Worm (Caenorhabditis elegans) whole organism, L2 larva: ENCODE data around the gene srh-82.

Experiments used
- C34F6.9 ChIP-seq: fragments of 150-350 bp; optimal IDR thresholded peaks from 2 replicates; lab custom pipeline; 2014; ENCODE audit warnings: missing biosample characterization, missing genetic modification characterization
- F13H6.1 ChIP-seq: sonication (generic microtip); optimal IDR thresholded peaks from 2 replicates; lab custom pipeline; 2016; ENCODE audit warnings: missing genetic modification characterization, missing compliant biosample characterization
- R02D3.7 ChIP-seq: fragments of 150-350 bp; optimal IDR thresholded peaks from 2 replicates; lab custom pipeline; 2014; ENCODE audit warnings: missing biosample characterization, missing genetic modification characterization
- Y55F3AM.14 ChIP-seq: fragments of 200-800 bp; sonication (Bioruptor generic); optimal IDR thresholded peaks from 2 replicates; lab custom pipeline; 2018; ENCODE audit warnings: mild to moderate bottlenecking, missing genetic modification characterization, missing compliant biosample characterization
- ZK546.5 ChIP-seq: sonication (generic microtip); optimal IDR thresholded peaks from 2 replicates; lab custom pipeline; 2017; ENCODE audit warnings: missing biosample characterization, missing genetic modification characterization
- alr-1 ChIP-seq: fragments of 150-350 bp; optimal IDR thresholded peaks from 2 replicates; lab custom pipeline; 2014; ENCODE audit warnings: missing biosample characterization, missing genetic modification characterization
- aly-2 ChIP-seq: fragments of 150-350 bp; optimal IDR thresholded peaks from 2 replicates; lab custom pipeline; 2014; ENCODE audit warnings: missing biosample characterization, missing genetic modification characterization
- ama-1 ChIP-seq: fragments of 150-350 bp; optimal IDR thresholded peaks from 2 replicates; lab custom pipeline; 2018; ENCODE audit warnings: inconsistent platforms
- blmp-1 ChIP-seq: sonication (generic microtip); optimal IDR thresholded peaks from 2 replicates; lab custom pipeline; 2017; ENCODE audit warnings: missing genetic modification characterization, mild to moderate bottlenecking, missing compliant biosample characterization, antibody characterized with exemption, moderate library complexity; ENCODE audit not compliant: insufficient read depth
- ceh-16 ChIP-seq: fragments of 150-350 bp; optimal IDR thresholded peaks from 2 replicates; lab custom pipeline; 2014; ENCODE audit warnings: missing biosample characterization, missing genetic modification characterization
- ceh-82 ChIP-seq: fragments of 150-350 bp; optimal IDR thresholded peaks from 2 replicates; lab custom pipeline; 2014; ENCODE audit warnings: missing biosample characterization, missing genetic modification characterization
- crh-2 ChIP-seq: sonication (generic microtip); optimal IDR thresholded peaks from 2 replicates; lab custom pipeline; 2017; ENCODE audit warnings: missing biosample characterization, missing genetic modification characterization
- dmd-4 ChIP-seq: sonication (generic microtip); optimal IDR thresholded peaks from 2 replicates; lab custom pipeline; 2017; ENCODE audit warnings: missing biosample characterization, missing genetic modification characterization
- egl-27 ChIP-seq: sonication (generic microtip); optimal IDR thresholded peaks from 3 replicates; lab custom pipeline; 2017; ENCODE audit warnings: missing biosample characterization, missing genetic modification reagents, missing genetic modification characterization
- elt-1 ChIP-seq: fragments of 150-350 bp; optimal IDR thresholded peaks from 2 replicates; lab custom pipeline; 2014; ENCODE audit warnings: missing biosample characterization, missing genetic modification characterization
- elt-3 ChIP-seq: sonication (generic microtip); optimal IDR thresholded peaks from 2 replicates; lab custom pipeline; 2017; ENCODE audit warnings: missing biosample characterization, missing genetic modification characterization
- fos-1 ChIP-seq: fragments of 150-350 bp; optimal IDR thresholded peaks from 2 replicates; lab custom pipeline; 2014; ENCODE audit warnings: missing biosample characterization, missing genetic modification characterization
- gmeb-1 ChIP-seq: fragments of 150-350 bp; optimal IDR thresholded peaks from 2 replicates; lab custom pipeline; 2014; ENCODE audit warnings: missing biosample characterization, missing genetic modification characterization
- lin-11 ChIP-seq: fragments of 150-350 bp; sonication (generic microtip); optimal IDR thresholded peaks from 2 replicates; lab custom pipeline; 2014; ENCODE audit warnings: missing biosample characterization, missing genetic modification characterization, inconsistent platforms, mixed read lengths
- lin-13 ChIP-seq: fragments of 150-350 bp; optimal IDR thresholded peaks from 2 replicates; lab custom pipeline; 2014; ENCODE audit warnings: missing biosample characterization, missing genetic modification reagents, missing genetic modification characterization
- lin-39 ChIP-seq: fragments of 150-350 bp; optimal IDR thresholded peaks from 2 replicates; lab custom pipeline; 2014; ENCODE audit warnings: missing biosample characterization, missing genetic modification reagents, missing genetic modification characterization
- lsy-2 ChIP-seq, 2 experiments: fragments of 150-350 bp in 1 of 2; sonication (generic microtip) in 1 of 2; optimal IDR thresholded peaks; 2 replicates each; lab custom pipeline; 2014 to 2017; ENCODE audit warnings: missing biosample characterization in 2 of 2, missing genetic modification characterization in 2 of 2
- mab-5 ChIP-seq: fragments of 150-350 bp; optimal IDR thresholded peaks from 2 replicates; lab custom pipeline; 2014; ENCODE audit warnings: missing biosample characterization, missing genetic modification characterization
- mbf-1 ChIP-seq: sonication (generic microtip); optimal IDR thresholded peaks from 2 replicates; lab custom pipeline; 2017; ENCODE audit warnings: missing biosample characterization, missing genetic modification characterization
- mdl-1 ChIP-seq, 2 experiments: fragments of 150-350 bp in 1 of 2; sonication (generic microtip) in 1 of 2; optimal IDR thresholded peaks; 2 replicates each; lab custom pipeline; 2017; ENCODE audit warnings: missing biosample characterization in 2 of 2, missing genetic modification characterization in 2 of 2
- nhr-10 ChIP-seq: sonication (generic microtip); optimal IDR thresholded peaks from 2 replicates; lab custom pipeline; 2017; ENCODE audit warnings: missing biosample characterization, missing genetic modification characterization
- nhr-11 ChIP-seq: fragments of 150-350 bp; optimal IDR thresholded peaks from 2 replicates; lab custom pipeline; 2014; ENCODE audit warnings: missing biosample characterization, missing genetic modification characterization
- nhr-12 ChIP-seq: fragments of 150-350 bp; optimal IDR thresholded peaks from 2 replicates; lab custom pipeline; 2014; ENCODE audit warnings: missing biosample characterization, missing genetic modification characterization
- nhr-129 ChIP-seq: fragments of 150-350 bp; optimal IDR thresholded peaks from 2 replicates; lab custom pipeline; 2014; ENCODE audit warnings: missing biosample characterization, missing genetic modification characterization
- nhr-21 ChIP-seq: fragments of 150-350 bp; optimal IDR thresholded peaks from 2 replicates; lab custom pipeline; 2014; ENCODE audit warnings: missing biosample characterization, missing genetic modification characterization
- nhr-23 ChIP-seq: fragments of 150-350 bp; optimal IDR thresholded peaks from 2 replicates; lab custom pipeline; 2014; ENCODE audit warnings: missing biosample characterization, missing genetic modification reagents, missing genetic modification characterization
- nhr-237 ChIP-seq: fragments of 150-350 bp; optimal IDR thresholded peaks from 2 replicates; lab custom pipeline; 2014; ENCODE audit warnings: missing biosample characterization, missing genetic modification characterization
- nhr-25 ChIP-seq: fragments of 150-350 bp; sonication (generic microtip); optimal IDR thresholded peaks from 3 replicates; lab custom pipeline; 2014; ENCODE audit warnings: missing biosample characterization, missing genetic modification characterization
- nhr-6 ChIP-seq: fragments of 150-350 bp; optimal IDR thresholded peaks from 2 replicates; lab custom pipeline; 2014; ENCODE audit warnings: missing biosample characterization, missing genetic modification characterization
- nhr-77 ChIP-seq: fragments of 150-350 bp; optimal IDR thresholded peaks from 2 replicates; lab custom pipeline; 2014; ENCODE audit warnings: missing biosample characterization, missing genetic modification characterization
- peb-1 ChIP-seq: fragments of 150-350 bp; optimal IDR thresholded peaks from 2 replicates; lab custom pipeline; 2014; ENCODE audit warnings: missing biosample characterization, missing genetic modification characterization
- sem-4 ChIP-seq: fragments of 150-350 bp; optimal IDR thresholded peaks from 2 replicates; lab custom pipeline; 2014; ENCODE audit warnings: missing biosample characterization, missing genetic modification reagents, missing genetic modification characterization
- skn-1 ChIP-seq: sonication (generic microtip); optimal IDR thresholded peaks from 2 replicates; lab custom pipeline; 2017; ENCODE audit warnings: missing biosample characterization, missing genetic modification characterization
- sma-3 ChIP-seq: sonication (generic microtip); optimal IDR thresholded peaks from 2 replicates; lab custom pipeline; 2016; ENCODE audit warnings: missing genetic modification reagents, missing genetic modification characterization, missing compliant biosample characterization
- sma-9 ChIP-seq, 2 experiments: fragments of 150-350 bp in 1 of 2; sonication (generic microtip) in 1 of 2; optimal IDR thresholded peaks; 2 replicates each; lab custom pipeline; 2014 to 2016; ENCODE audit warnings: missing genetic modification characterization in 2 of 2, mild to moderate bottlenecking in 1 of 2, missing biosample characterization in 1 of 2, missing compliant biosample characterization in 1 of 2, missing genetic modification reagents in 1 of 2, moderate library complexity in 1 of 2
- snpc-4 ChIP-seq: fragments of 150-350 bp; optimal IDR thresholded peaks from 2 replicates; lab custom pipeline; 2014; ENCODE audit warnings: missing biosample characterization, missing genetic modification characterization
- unc-39 ChIP-seq: fragments of 150-350 bp; optimal IDR thresholded peaks from 2 replicates; lab custom pipeline; 2014; ENCODE audit warnings: missing biosample characterization, missing genetic modification characterization
- unc-55 ChIP-seq: fragments of 150-350 bp; sonication (generic microtip); optimal IDR thresholded peaks from 3 replicates; lab custom pipeline; 2014; ENCODE audit warnings: missing biosample characterization, missing genetic modification reagents, missing genetic modification characterization
- unc-62 ChIP-seq: fragments of 150-350 bp; optimal IDR thresholded peaks from 2 replicates; lab custom pipeline; 2014; ENCODE audit warnings: missing biosample characterization, missing genetic modification reagents, missing genetic modification characterization
- zag-1 ChIP-seq: fragments of 150-350 bp; optimal IDR thresholded peaks from 2 replicates; lab custom pipeline; 2014; ENCODE audit warnings: missing biosample characterization, missing genetic modification characterization
- ztf-1 ChIP-seq: fragments of 200-800 bp; sonication (Bioruptor generic); conservative IDR thresholded peaks from 2 replicates; pipeline ENCODE4 v1.3.6; 2022; ENCODE audit warnings: missing genetic modification characterization, missing compliant biosample characterization
- ztf-11 ChIP-seq: sonication (generic microtip); optimal IDR thresholded peaks from 2 replicates; lab custom pipeline; 2017; ENCODE audit warnings: missing biosample characterization, missing genetic modification characterization
- ztf-4 ChIP-seq: fragments of 150-350 bp; optimal IDR thresholded peaks from 2 replicates; lab custom pipeline; 2014; ENCODE audit warnings: missing biosample characterization, missing genetic modification characterization

Gene srh-82

DNA sequence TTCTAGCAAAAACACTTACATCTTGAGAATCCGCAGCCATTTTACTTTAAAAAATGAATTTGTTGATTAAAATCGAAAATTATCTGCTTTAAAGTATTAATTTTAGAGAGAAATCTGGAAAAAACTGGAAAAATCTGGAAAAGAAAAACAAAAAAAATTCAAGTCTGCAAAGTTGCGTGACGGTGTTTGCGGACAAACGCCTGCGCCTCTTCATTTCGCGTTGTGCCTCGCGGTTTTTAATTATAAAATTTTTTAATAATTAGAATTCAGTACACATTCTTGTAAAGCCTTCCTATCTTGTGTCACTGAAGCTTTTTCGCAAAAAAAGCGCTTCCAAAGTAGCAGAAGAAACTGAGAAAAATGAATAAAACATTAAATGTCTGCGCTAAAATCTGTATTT lies 18.3 kb upstream of the srh-82 start, which contains the start of gene W03F9.1:
Gene W03F9.1, minus strand, starts transcription at position 109 of the 400 bp plus-strand sequence.
- TF ChIP-seq ama-1: no peak
- no peak for TF ChIP-seq nhr-129 (tag; lab: Kevin White, UChicago)
- TF ChIP-seq ZK546.5 (tag; lab: Kevin White, UChicago): no peak
- peak; percentile 12 for TF ChIP-seq nhr-21 (tag; lab: Kevin White, UChicago)
- peak; percentile 68 for TF ChIP-seq sma-3 (GFP tag; lab: Kevin White, UChicago)
- no peak for TF ChIP-seq ztf-11 (tag; lab: Kevin White, UChicago)
- TF ChIP-seq lin-13 (GFP tag; lab: Kevin White, UChicago): peak; percentile 51
- no peak for TF ChIP-seq blmp-1 (tag; lab: Kevin White, UChicago)
- TF ChIP-seq mbf-1 (tag; lab: Kevin White, UChicago): no peak
- TF ChIP-seq ceh-16: no peak
- TF ChIP-seq alr-1 (tag; lab: Kevin White, UChicago): peak; percentile 50
- TF ChIP-seq elt-3 (tag; lab: Kevin White, UChicago): no peak
- no peak for TF ChIP-seq aly-2
- no peak for TF ChIP-seq Y55F3AM.14 (GFP tag; lab: Kevin White, UChicago)
- TF ChIP-seq zag-1 (tag; lab: Kevin White, UChicago): no peak
- peak; percentile 1 for TF ChIP-seq mab-5 (tag; lab: Kevin White, UChicago)
- no peak for TF ChIP-seq nhr-77 (tag; lab: Kevin White, UChicago)
- TF ChIP-seq C34F6.9 (tag; lab: Kevin White, UChicago): peak; percentile 89
- no peak for TF ChIP-seq unc-39 (tag; lab: Kevin White, UChicago)
- peak; percentile 69 for TF ChIP-seq sem-4 (tag; lab: Kevin White, UChicago)
- no peak for TF ChIP-seq ztf-1
- TF ChIP-seq mdl-1 (tag; optimal IDR thresholded peaks at IDR 0.05; lab: Kevin White, UChicago): no peak
- TF ChIP-seq nhr-10 (tag; lab: Kevin White, UChicago): no peak
- no peak for TF ChIP-seq ztf-4 (tag; lab: Kevin White, UChicago)
- TF ChIP-seq snpc-4: peak; percentile 26
- TF ChIP-seq fos-1 (tag; lab: Kevin White, UChicago): peak; percentile 18
- TF ChIP-seq gmeb-1 (tag; lab: Kevin White, UChicago): peak; percentile 79
- no peak for TF ChIP-seq lin-39
- peak; percentile 59 for TF ChIP-seq nhr-25 (tag; lab: Kevin White, UChicago)
- peak; percentile 40 to 81 for TF ChIP-seq lsy-2 (tag; optimal IDR thresholded peaks at IDR 0.05; lab: Kevin White, UChicago)
- peak; percentile 53 for TF ChIP-seq lin-11 (tag; lab: Kevin White, UChicago)
- TF ChIP-seq skn-1 (tag; lab: Kevin White, UChicago): no peak
- TF ChIP-seq egl-27 (tag; lab: Kevin White, UChicago): peak; percentile 12
- TF ChIP-seq nhr-237: no peak
- TF ChIP-seq dmd-4: no peak
- no peak for TF ChIP-seq nhr-12 (tag; lab: Kevin White, UChicago)
- TF ChIP-seq crh-2 (tag; lab: Kevin White, UChicago): peak; percentile 71
- no peak for TF ChIP-seq ceh-82
- no peak for TF ChIP-seq unc-62
- peak; percentile 88 for TF ChIP-seq unc-55 (GFP tag; lab: Kevin White, UChicago)
- no peak for TF ChIP-seq nhr-11 (tag; lab: Kevin White, UChicago)
- TF ChIP-seq nhr-6 (tag; lab: Kevin White, UChicago): no peak
- TF ChIP-seq sma-9 (GFP tag; optimal IDR thresholded peaks at IDR 0.05; lab: Kevin White, UChicago): no peak
- no peak for TF ChIP-seq sma-9 (tag; optimal IDR thresholded peaks at IDR 0.05; lab: Kevin White, UChicago)
- TF ChIP-seq nhr-23 (tag; lab: Kevin White, UChicago): no peak
- TF ChIP-seq elt-1: no peak
- peak; percentile 50 for TF ChIP-seq F13H6.1 (tag; lab: Kevin White, UChicago)
- no peak for TF ChIP-seq peb-1
- TF ChIP-seq R02D3.7: no peak
